Worm (Caenorhabditis elegans) whole organism, midembryonic: ENCODE data around the gene C14B1.3.

ENCODE experiments used
- T22C8.4 ChIP-seq: fragments of 200-800 bp; sonication (Bioruptor generic); IDR thresholded peaks from 2 replicates; pipeline ENCODE4 v1.3.6; 2022; ENCODE audit warnings: missing genetic modification characterization, missing compliant biosample characterization
- cog-1 ChIP-seq: sonication (generic microtip); optimal IDR thresholded peaks from 2 replicates; lab custom pipeline; 2016; ENCODE audit warnings: missing genetic modification characterization, missing compliant biosample characterization
- flt-1 ChIP-seq: fragments of 200-800 bp; sonication (Bioruptor generic); IDR thresholded peaks from 2 replicates; pipeline ENCODE4 v1.3.6; 2022; ENCODE audit warnings: missing genetic modification characterization, missing compliant biosample characterization
- klf-2 ChIP-seq: fragments of 200-800 bp; sonication (Bioruptor generic); conservative IDR thresholded peaks from 2 replicates; pipeline ENCODE4 v1.3.6; 2022; ENCODE audit warnings: missing genetic modification reagents, missing genetic modification characterization, missing compliant biosample characterization
- med-1 ChIP-seq: sonication (generic microtip); optimal IDR thresholded peaks from 2 replicates; lab custom pipeline; 2017; ENCODE audit warnings: missing genetic modification characterization, mild to moderate bottlenecking, missing compliant biosample characterization, antibody characterized with exemption, missing genetic modification reagents; ENCODE audit not compliant: insufficient read depth
- ref-1 ChIP-seq: fragments of 200-800 bp; sonication (Bioruptor generic); conservative IDR thresholded peaks from 2 replicates; pipeline ENCODE4 v1.3.6; 2022; ENCODE audit warnings: missing genetic modification reagents, missing genetic modification characterization, missing compliant biosample characterization
- tab-1 ChIP-seq: fragments of 200-800 bp; sonication (Bioruptor generic); IDR thresholded peaks from 2 replicates; pipeline ENCODE4 v1.3.6; 2022; ENCODE audit warnings: missing genetic modification characterization, missing compliant biosample characterization
- ztf-23 ChIP-seq: fragments of 200-800 bp; sonication (Bioruptor generic); IDR thresholded peaks from 2 replicates; pipeline ENCODE4 v1.3.6; 2022; ENCODE audit warnings: missing genetic modification reagents, missing genetic modification characterization, missing compliant biosample characterization
- ztf-29 ChIP-seq: fragments of 200-800 bp; sonication (Bioruptor generic); IDR thresholded peaks from 2 replicates; pipeline ENCODE4 v1.3.6; 2022; ENCODE audit warnings: missing genetic modification reagents, missing genetic modification characterization, missing compliant biosample characterization

The C14B1.3 gene

DNA sequence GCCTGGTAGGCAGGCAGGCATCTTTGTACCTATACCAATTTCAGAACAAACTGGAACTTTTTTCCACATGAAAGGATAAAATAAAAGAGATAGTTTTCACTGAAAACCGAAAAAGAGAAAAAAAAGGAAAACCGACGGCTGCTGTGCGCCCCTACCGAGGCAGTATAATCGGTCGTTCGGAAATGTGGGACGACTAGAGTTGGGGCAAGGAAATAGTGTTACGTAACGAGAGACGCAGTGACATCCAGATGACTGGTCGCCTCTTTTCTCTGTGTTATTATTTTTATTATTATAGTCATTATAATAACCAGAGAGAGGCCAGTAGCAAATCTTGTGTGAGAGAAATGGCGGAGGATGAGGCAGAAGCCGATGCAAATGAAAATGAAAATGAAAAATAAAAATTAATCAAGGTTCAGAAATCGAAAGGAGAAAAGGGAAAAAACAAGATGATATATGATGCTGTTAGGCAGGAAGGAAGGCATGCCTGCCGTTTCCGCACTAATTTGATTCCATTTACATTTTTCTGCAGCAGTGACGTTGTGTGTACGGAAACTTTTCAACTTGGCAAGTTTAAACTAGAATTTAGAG, 21.9 kb upstream of the C14B1.3 start:
- no peak for TF ChIP-seq ref-1

DNA sequence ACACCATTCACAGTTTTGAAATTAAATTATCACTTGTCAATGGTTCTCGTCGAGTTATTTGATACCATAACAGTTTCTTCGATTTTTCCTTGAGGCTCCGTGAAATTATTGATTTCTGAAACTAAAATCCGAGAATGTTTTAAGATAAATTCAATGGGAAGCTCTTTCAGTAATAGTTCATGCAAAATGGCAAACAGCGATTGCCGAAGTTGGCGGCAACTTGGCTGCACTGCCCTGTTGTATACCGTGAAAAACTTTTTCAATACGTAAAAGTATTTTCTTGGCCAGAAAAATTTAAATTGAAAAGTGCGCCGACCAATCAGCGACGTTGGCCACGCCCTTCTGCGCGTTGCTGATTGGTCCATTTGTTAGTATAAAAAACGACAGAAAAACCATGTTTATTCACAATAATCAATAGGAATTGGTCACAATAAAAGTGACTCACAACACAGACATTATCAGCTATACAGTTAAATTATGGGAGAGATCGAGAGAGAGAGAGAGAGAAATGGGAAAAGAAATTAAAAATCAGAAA, 20.4 kb upstream of the C14B1.3 start:
- TF ChIP-seq med-1 (GFP tag; lab: Kevin White, UChicago) (no peak), tab-1 (GFP tag; lab: Robert Waterston, UW) (no peak), ztf-23 (no peak), cog-1 (no peak), ztf-29 (GFP tag; lab: Robert Waterston, UW) (no peak), flt-1 (GFP tag; lab: Robert Waterston, UW) (no peak), ref-1 (no peak), klf-2 (GFP tag; lab: Robert Waterston, UW) (no peak), T22C8.4 (GFP tag; lab: Robert Waterston, UW) (no peak)

DNA sequence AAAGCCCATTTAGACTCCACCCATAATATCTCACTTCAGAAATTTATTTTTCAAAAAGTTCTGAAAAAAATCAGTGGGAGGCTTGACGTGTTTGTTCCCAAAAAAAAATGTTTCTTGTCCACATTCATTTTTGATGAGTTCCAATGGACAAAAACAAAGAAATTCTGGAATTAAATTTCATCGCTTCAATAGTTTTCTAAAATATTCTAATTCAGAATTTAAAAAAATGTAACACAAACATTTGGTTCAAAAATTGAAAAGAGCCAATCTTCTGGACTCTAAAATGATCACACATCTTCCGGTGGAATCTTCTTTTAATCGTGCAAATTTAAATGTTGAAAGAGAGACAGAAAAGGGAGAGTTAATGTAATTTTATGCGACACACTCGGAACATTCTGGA, 10.8 kb upstream of the C14B1.3 start:
- TF ChIP-seq T22C8.4 (GFP tag; lab: Robert Waterston, UW) (no peak), flt-1 (GFP tag; lab: Robert Waterston, UW) (no peak), ztf-23 (no peak), klf-2 (GFP tag; lab: Robert Waterston, UW) (no peak), ref-1 (no peak), cog-1 (no peak), tab-1 (GFP tag; lab: Robert Waterston, UW) (no peak), ztf-29 (GFP tag; lab: Robert Waterston, UW) (no peak), med-1 (GFP tag; lab: Kevin White, UChicago) (no peak)

DNA sequence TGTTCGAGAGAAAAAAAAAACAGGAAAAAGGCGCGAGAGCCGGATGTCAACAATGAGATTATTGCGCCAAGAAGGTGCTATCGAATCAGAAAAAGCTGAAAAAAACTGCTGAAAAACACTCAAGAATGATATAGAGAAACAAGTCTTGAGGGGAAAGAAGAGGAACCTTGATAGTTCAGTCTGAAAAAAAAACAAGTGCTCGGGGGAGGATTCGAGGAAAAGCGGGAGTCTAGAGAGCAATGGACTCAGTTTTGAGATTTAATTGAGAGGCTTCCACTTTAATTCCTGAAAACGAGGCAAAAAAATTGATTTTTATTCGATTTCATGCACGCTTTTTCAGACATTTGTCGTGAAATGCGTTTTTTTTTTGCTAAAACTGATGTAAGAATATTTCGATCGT, 8.8 kb upstream of the C14B1.3 start, which contains the start of gene npr-15:
TSS of gene npr-15 (minus strand) at position 101 of the 400 bp plus-strand sequence.
- TF ChIP-seq flt-1 (GFP tag; lab: Robert Waterston, UW) (no peak), ztf-23 (no peak), tab-1 (GFP tag; lab: Robert Waterston, UW) (no peak), T22C8.4 (GFP tag; lab: Robert Waterston, UW) (no peak), cog-1 (no peak), ztf-29 (GFP tag; lab: Robert Waterston, UW) (no peak), ref-1 (no peak), klf-2 (GFP tag; lab: Robert Waterston, UW) (no peak), med-1 (GFP tag; lab: Kevin White, UChicago) (no peak)

DNA sequence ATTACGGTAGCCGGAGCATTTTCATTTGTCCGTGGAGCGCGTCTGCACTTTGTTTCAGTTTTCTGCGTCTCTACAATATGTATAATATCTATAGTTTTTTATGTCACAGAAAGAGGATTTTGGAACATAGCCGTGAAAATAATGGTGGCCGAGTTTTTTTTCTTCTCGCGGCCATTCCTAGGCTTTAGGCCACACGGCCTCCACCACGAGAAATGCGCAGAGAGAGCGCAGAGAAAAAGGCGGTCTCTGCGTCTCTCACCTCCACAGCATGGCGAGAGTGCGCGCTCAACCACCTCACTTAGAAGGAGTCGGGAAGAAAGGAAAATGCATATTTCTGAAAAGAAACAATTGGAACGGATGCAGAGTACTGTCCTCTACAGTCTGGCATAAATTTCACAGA, 8.0 kb upstream of the C14B1.3 start:
- 0 out of 2 replicates have a peak, but pooled peaks have one; percentile 15 for TF ChIP-seq ref-1
- TF ChIP-seq ztf-23, result peak; percentile 81
- TF ChIP-seq klf-2 (GFP tag; lab: Robert Waterston, UW), result peak; percentile 54; the same call in 1 of the 2 replicates

DNA sequence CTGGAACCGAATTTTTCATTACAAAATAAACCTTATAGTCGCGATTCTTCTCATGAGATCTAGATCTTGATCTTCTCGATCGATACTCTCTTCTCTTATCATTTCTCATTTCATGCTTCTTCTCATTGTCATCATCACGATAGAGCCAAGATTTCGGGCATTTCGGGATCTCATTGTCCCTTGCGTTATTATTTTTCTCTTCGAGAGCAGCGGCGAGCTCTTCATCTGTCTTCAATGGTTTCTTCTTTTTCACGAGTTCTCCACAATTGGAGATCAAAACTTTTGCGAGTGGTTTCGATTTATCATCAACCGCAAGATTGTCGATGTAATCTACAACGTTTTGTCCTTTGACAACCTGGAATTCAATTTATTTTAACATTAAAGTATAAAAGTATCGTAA, 5.0 kb upstream of the C14B1.3 start:
- no peak for TF ChIP-seq ztf-29 (GFP tag; lab: Robert Waterston, UW)
- no peak for TF ChIP-seq flt-1 (GFP tag; lab: Robert Waterston, UW)
- no peak for TF ChIP-seq T22C8.4 (GFP tag; lab: Robert Waterston, UW)
- no peak for TF ChIP-seq med-1 (GFP tag; lab: Kevin White, UChicago)
- TF ChIP-seq ztf-23, result no peak
- no peak for TF ChIP-seq klf-2 (GFP tag; lab: Robert Waterston, UW)
- TF ChIP-seq cog-1, result no peak
- no peak for TF ChIP-seq ref-1
- no peak for TF ChIP-seq tab-1 (GFP tag; lab: Robert Waterston, UW)

DNA sequence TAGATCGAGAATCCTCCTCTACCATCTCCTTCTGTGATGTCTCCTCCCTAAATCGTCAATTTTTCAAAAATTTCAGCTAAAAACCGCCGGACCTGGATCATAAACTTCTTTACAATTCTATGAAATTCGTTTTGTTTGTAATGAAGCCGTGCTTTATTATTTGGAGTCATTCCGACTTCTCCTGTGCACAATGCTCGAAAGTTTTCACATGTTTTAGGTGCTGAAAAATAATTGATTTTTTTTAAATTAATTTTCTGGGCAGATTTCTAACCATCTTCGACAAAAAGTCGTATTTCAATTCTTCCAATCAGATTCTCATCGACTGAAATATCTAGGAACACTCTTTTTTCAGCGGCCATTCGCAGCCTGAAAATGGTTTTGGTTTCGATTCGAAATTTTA, 4.1 kb upstream of the C14B1.3 start, which contains the start of gene cyn-9:
TSS of gene cyn-9 (minus strand) at position 366 of the 400 bp plus-strand sequence.
- TF ChIP-seq T22C8.4 (GFP tag; lab: Robert Waterston, UW) (no peak), ztf-23 (no peak), ztf-29 (GFP tag; lab: Robert Waterston, UW) (no peak), med-1 (GFP tag; lab: Kevin White, UChicago) (no peak), cog-1 (no peak), ref-1 (no peak), klf-2 (GFP tag; lab: Robert Waterston, UW) (no peak), flt-1 (GFP tag; lab: Robert Waterston, UW) (no peak), tab-1 (GFP tag; lab: Robert Waterston, UW) (no peak)

DNA sequence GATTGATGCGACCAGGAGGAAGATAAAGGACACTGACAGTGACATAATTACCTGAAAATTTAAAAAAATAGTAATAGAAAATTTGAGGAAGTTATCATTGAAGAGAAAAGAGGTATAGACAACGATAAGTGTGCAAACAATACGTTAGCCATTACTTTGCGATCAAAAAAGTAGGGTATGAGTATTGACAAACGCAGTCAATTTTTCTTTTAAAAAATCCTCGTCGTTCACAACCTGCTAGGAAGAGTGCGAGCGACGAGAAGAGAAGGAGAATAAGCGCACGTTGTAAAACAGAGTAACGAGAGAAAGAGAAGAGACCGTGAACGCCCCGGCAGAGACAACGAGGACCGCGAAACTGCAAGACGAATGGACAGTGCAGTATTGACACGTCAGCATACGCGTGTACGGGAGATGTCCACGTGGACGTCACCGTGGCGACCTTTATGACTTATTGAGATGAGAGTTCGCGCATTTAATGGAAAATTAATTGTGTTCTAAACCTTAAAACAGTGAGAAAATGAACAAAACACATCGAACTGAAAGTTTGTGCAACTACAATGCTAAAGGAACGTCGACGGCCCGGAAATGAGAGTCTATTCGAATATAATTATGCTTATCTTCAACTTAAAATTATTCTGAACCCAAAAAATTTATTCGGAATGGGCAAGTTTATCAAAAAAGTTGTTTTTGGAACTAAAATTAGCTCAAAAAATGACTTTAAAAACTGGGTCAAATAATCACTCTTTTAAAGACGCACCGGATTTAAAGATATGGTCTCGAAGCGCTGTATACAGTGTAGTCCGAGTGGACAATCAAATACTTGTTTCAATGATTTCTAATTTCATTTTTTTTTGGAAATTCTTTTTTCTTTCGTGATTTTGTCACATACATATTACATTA, 1.7 kb upstream of the C14B1.3 start, which contains the start of the genes pdi-1 and C14B1.2:
TSS of gene pdi-1 (minus strand) at position 51 of the 900 bp plus-strand sequence.
TSS of gene C14B1.2 (plus strand) at position 850 of the 900 bp plus-strand sequence.
- TF ChIP-seq ref-1 (no peak), ztf-29 (GFP tag; lab: Robert Waterston, UW) (0 out of 2 replicates have a peak, but pooled peaks have one; percentile 20)

DNA sequence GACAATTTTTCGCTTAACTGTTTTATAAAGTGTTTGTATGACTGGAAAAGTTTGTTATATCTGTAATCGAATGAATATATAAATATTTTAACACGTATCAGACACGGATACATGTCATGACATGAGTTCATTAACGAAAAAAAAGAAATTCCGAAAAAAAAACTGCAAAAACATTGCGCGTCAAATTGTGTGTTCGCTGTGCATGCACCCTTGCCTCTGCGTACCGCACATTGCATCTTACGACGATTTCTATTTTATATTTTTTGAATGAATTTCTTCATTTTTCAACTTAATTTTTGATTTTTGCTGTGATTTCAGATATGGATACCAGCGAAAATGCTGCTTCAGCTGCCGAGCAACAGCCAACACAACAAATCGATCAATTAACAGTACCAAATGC, 1.6 kb downstream of the C14B1.3 start, which contains the start of gene wdr-5.1:
TSS of gene wdr-5.1 (plus strand) at position 319 of the 400 bp plus-strand sequence.
- TF ChIP-seq cog-1 (no peak), med-1 (GFP tag; lab: Kevin White, UChicago) (no peak)

DNA sequence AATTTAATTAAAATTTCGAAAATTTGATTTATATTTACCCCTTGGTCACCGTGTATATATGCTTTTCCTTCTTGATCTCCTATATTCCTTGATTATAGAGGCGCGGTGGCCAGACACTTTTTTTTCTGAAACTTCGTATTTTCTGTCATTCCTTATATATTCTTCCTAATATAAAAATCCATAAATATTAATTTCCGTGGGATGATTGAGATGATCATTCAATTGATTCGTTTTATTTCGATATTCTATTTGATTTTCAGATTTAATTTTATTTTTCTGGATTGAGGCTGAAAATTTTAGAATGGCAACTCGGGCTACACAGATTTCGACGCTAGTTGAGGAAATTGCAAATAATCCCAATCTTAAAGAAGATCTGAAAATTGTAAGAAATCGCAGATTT, 3.2 kb downstream of the C14B1.3 start, which contains the start of gene dph-1:
TSS of gene dph-1 (plus strand) at position 301 of the 400 bp plus-strand sequence.
- TF ChIP-seq klf-2 (GFP tag; lab: Robert Waterston, UW) (no peak), ref-1 (no peak), flt-1 (GFP tag; lab: Robert Waterston, UW) (no peak), ztf-23 (no peak), cog-1 (no peak), med-1 (GFP tag; lab: Kevin White, UChicago) (no peak)
